Worm (Caenorhabditis elegans) whole organism, L3 larva: ENCODE data around the gene F56F11.4.
A peak's percentile ranks its signal among the peaks of the same experiment; 100 is the strongest.

ENCODE experiments used
- R02D3.7 ChIP-seq: fragments of 150-350 bp; optimal IDR thresholded peaks from 2 replicates; lab custom pipeline; 2014; ENCODE audit warnings: missing biosample characterization, missing genetic modification characterization
- ZK546.5 ChIP-seq: sonication (generic microtip); optimal IDR thresholded peaks from 2 replicates; lab custom pipeline; 2017; ENCODE audit warnings: missing biosample characterization, missing genetic modification characterization
- aly-2 ChIP-seq: fragments of 150-350 bp; optimal IDR thresholded peaks from 2 replicates; lab custom pipeline; 2014; ENCODE audit warnings: missing biosample characterization, missing genetic modification characterization
- ama-1 ChIP-seq: fragments of 150-350 bp; optimal IDR thresholded peaks from 2 replicates; lab custom pipeline; 2018
- ceh-16 ChIP-seq: sonication (generic microtip); optimal IDR thresholded peaks from 2 replicates; lab custom pipeline; 2017; ENCODE audit warnings: missing biosample characterization, missing genetic modification characterization
- ceh-28 ChIP-seq: fragments of 150-350 bp; optimal IDR thresholded peaks from 2 replicates; lab custom pipeline; 2014; ENCODE audit warnings: missing biosample characterization, missing genetic modification reagents, missing genetic modification characterization
- ceh-82 ChIP-seq: fragments of 150-350 bp; optimal IDR thresholded peaks from 2 replicates; lab custom pipeline; 2014; ENCODE audit warnings: missing biosample characterization, missing genetic modification characterization
- ceh-9 ChIP-seq: sonication (generic microtip); optimal IDR thresholded peaks from 2 replicates; lab custom pipeline; 2018; ENCODE audit warnings: missing biosample characterization, missing genetic modification characterization
- daf-12 ChIP-seq: fragments of 150-350 bp; optimal IDR thresholded peaks from 2 replicates; lab custom pipeline; 2014; ENCODE audit warnings: missing biosample characterization, missing genetic modification reagents, missing genetic modification characterization
- egl-27 ChIP-seq: sonication (generic microtip); optimal IDR thresholded peaks from 4 replicates; lab custom pipeline; 2017; ENCODE audit warnings: missing biosample characterization, missing genetic modification reagents, missing genetic modification characterization
- egl-5 ChIP-seq: fragments of 150-350 bp; optimal IDR thresholded peaks from 2 replicates; lab custom pipeline; 2017; ENCODE audit warnings: missing biosample characterization, missing genetic modification reagents, missing genetic modification characterization, inconsistent platforms
- elt-1 ChIP-seq: fragments of 150-350 bp; optimal IDR thresholded peaks from 2 replicates; lab custom pipeline; 2014; ENCODE audit warnings: missing biosample characterization, missing genetic modification characterization
- elt-2 ChIP-seq: sonication (generic microtip); optimal IDR thresholded peaks from 2 replicates; lab custom pipeline; 2016; ENCODE audit warnings: missing genetic modification reagents, mild to moderate bottlenecking, missing genetic modification characterization, missing compliant biosample characterization
- elt-3 ChIP-seq, 3 experiments: fragments of 150-350 bp in 1 of 3; sonication (generic microtip) in 2 of 3; optimal IDR thresholded peaks; 2 replicates in 2 of 3; 4 replicates in 1 of 3; lab custom pipeline; 2014 to 2017; ENCODE audit warnings: missing biosample characterization in 3 of 3, missing genetic modification characterization in 3 of 3
- eor-1 ChIP-seq, 2 experiments: fragments of 150-350 bp; optimal IDR thresholded peaks; 2 replicates each; lab custom pipeline; 2014 to 2018; ENCODE audit warnings: missing biosample characterization in 2 of 2, missing genetic modification characterization in 2 of 2
- fkh-10 ChIP-seq: sonication (generic microtip); optimal IDR thresholded peaks from 2 replicates; lab custom pipeline; 2017; ENCODE audit warnings: missing biosample characterization, missing genetic modification reagents, missing genetic modification characterization
- fkh-2 ChIP-seq: fragments of 150-350 bp; optimal IDR thresholded peaks from 2 replicates; lab custom pipeline; 2014; ENCODE audit warnings: missing biosample characterization, missing genetic modification reagents, missing genetic modification characterization
- fos-1 ChIP-seq: fragments of 150-350 bp; optimal IDR thresholded peaks from 2 replicates; lab custom pipeline; 2014; ENCODE audit warnings: missing biosample characterization, missing genetic modification characterization
- hmg-11 ChIP-seq: sonication (generic microtip); optimal IDR thresholded peaks from 2 replicates; lab custom pipeline; 2016; ENCODE audit warnings: missing genetic modification characterization, missing compliant biosample characterization
- jun-1 ChIP-seq: fragments of 150-350 bp; optimal IDR thresholded peaks from 2 replicates; lab custom pipeline; 2014; ENCODE audit warnings: missing biosample characterization, missing genetic modification reagents, missing genetic modification characterization
- lin-15B ChIP-seq: fragments of 150-350 bp; optimal IDR thresholded peaks from 2 replicates; lab custom pipeline; 2014; ENCODE audit warnings: missing biosample characterization, missing genetic modification characterization
- lin-39 ChIP-seq: fragments of 150-350 bp; optimal IDR thresholded peaks from 2 replicates; lab custom pipeline; 2018; ENCODE audit warnings: missing biosample characterization, missing genetic modification reagents, missing genetic modification characterization
- lsy-12 ChIP-seq: sonication (generic microtip); optimal IDR thresholded peaks from 2 replicates; lab custom pipeline; 2016; ENCODE audit warnings: mild to moderate bottlenecking, missing genetic modification characterization, missing compliant biosample characterization
- mdl-1 ChIP-seq: fragments of 150-350 bp; optimal IDR thresholded peaks from 2 replicates; lab custom pipeline; 2014; ENCODE audit warnings: missing biosample characterization, missing genetic modification characterization
- mml-1 ChIP-seq: fragments of 150-350 bp; sonication (generic microtip); optimal IDR thresholded peaks from 3 replicates; lab custom pipeline; 2014; ENCODE audit warnings: missing biosample characterization, missing genetic modification characterization
- nfya-1 ChIP-seq: sonication (generic microtip); optimal IDR thresholded peaks from 2 replicates; lab custom pipeline; 2017; ENCODE audit warnings: missing genetic modification characterization, mild to moderate bottlenecking, missing compliant biosample characterization, antibody characterized with exemption, moderate library complexity; ENCODE audit not compliant: insufficient read depth
- nhr-11 ChIP-seq: fragments of 150-350 bp; optimal IDR thresholded peaks from 2 replicates; lab custom pipeline; 2014; ENCODE audit warnings: missing biosample characterization, missing genetic modification characterization
- nhr-12 ChIP-seq: fragments of 150-350 bp; optimal IDR thresholded peaks from 2 replicates; lab custom pipeline; 2014; ENCODE audit warnings: missing biosample characterization, missing genetic modification characterization
- nhr-23 ChIP-seq: fragments of 150-350 bp; optimal IDR thresholded peaks from 2 replicates; lab custom pipeline; 2014; ENCODE audit warnings: missing biosample characterization, missing genetic modification reagents, missing genetic modification characterization
- nhr-237 ChIP-seq: fragments of 150-350 bp; optimal IDR thresholded peaks from 2 replicates; lab custom pipeline; 2014; ENCODE audit warnings: missing biosample characterization, missing genetic modification characterization
- nhr-25 ChIP-seq: sonication (generic microtip); optimal IDR thresholded peaks from 2 replicates; lab custom pipeline; 2017; ENCODE audit warnings: missing biosample characterization, missing genetic modification characterization
- nhr-28 ChIP-seq: fragments of 150-350 bp; optimal IDR thresholded peaks from 2 replicates; lab custom pipeline; 2014; ENCODE audit warnings: missing biosample characterization, missing genetic modification characterization
- nhr-43 ChIP-seq: sonication (generic microtip); optimal IDR thresholded peaks from 2 replicates; lab custom pipeline; 2016; ENCODE audit warnings: mild to moderate bottlenecking, missing genetic modification characterization, missing compliant biosample characterization; ENCODE audit not compliant: poor library complexity, severe bottlenecking
- nhr-67 ChIP-seq: fragments of 150-350 bp; optimal IDR thresholded peaks from 2 replicates; lab custom pipeline; 2014; ENCODE audit warnings: missing biosample characterization, missing genetic modification characterization
- nhr-76 ChIP-seq: fragments of 150-350 bp; sonication (generic microtip); optimal IDR thresholded peaks from 5 replicates; lab custom pipeline; 2014; ENCODE audit warnings: missing biosample characterization, missing genetic modification characterization
- nhr-77 ChIP-seq: fragments of 150-350 bp; optimal IDR thresholded peaks from 2 replicates; lab custom pipeline; 2014; ENCODE audit warnings: missing biosample characterization, missing genetic modification characterization
- pha-4 ChIP-seq: fragments of 150-350 bp; optimal IDR thresholded peaks from 2 replicates; lab custom pipeline; 2014; ENCODE audit warnings: missing biosample characterization, missing genetic modification reagents, missing genetic modification characterization
- pqm-1 ChIP-seq: fragments of 150-350 bp; optimal IDR thresholded peaks from 2 replicates; lab custom pipeline; 2017; ENCODE audit warnings: missing biosample characterization, missing genetic modification characterization, inconsistent platforms
- sea-2 ChIP-seq: fragments of 150-350 bp; sonication (generic microtip); optimal IDR thresholded peaks from 4 replicates; lab custom pipeline; 2014; ENCODE audit warnings: missing biosample characterization, missing genetic modification reagents, missing genetic modification characterization
- skn-1 ChIP-seq: fragments of 150-350 bp; optimal IDR thresholded peaks from 2 replicates; lab custom pipeline; 2014; ENCODE audit warnings: missing biosample characterization, missing genetic modification characterization
- snpc-4 ChIP-seq: fragments of 150-350 bp; optimal IDR thresholded peaks from 2 replicates; lab custom pipeline; 2014; ENCODE audit warnings: missing biosample characterization, missing genetic modification characterization
- tbx-2 ChIP-seq: sonication (generic microtip); optimal IDR thresholded peaks from 2 replicates; lab custom pipeline; 2016; ENCODE audit warnings: mild to moderate bottlenecking, missing genetic modification characterization, missing compliant biosample characterization
- unc-39 ChIP-seq: sonication (generic microtip); optimal IDR thresholded peaks from 4 replicates; lab custom pipeline; 2017; ENCODE audit warnings: missing biosample characterization, missing genetic modification characterization
- unc-62 ChIP-seq: fragments of 150-350 bp; sonication (generic microtip); optimal IDR thresholded peaks from 4 replicates; lab custom pipeline; 2014; ENCODE audit warnings: missing biosample characterization, missing genetic modification reagents, missing genetic modification characterization
- zag-1 ChIP-seq: fragments of 150-350 bp; optimal IDR thresholded peaks from 2 replicates; lab custom pipeline; 2014; ENCODE audit warnings: missing biosample characterization, missing genetic modification characterization
- ztf-11 ChIP-seq: fragments of 150-350 bp; optimal IDR thresholded peaks from 2 replicates; lab custom pipeline; 2014; ENCODE audit warnings: missing biosample characterization, missing genetic modification characterization
- ztf-4 ChIP-seq: fragments of 150-350 bp; optimal IDR thresholded peaks from 2 replicates; lab custom pipeline; 2014; ENCODE audit warnings: missing biosample characterization, missing genetic modification characterization

F56F11.4 gene

DNA sequence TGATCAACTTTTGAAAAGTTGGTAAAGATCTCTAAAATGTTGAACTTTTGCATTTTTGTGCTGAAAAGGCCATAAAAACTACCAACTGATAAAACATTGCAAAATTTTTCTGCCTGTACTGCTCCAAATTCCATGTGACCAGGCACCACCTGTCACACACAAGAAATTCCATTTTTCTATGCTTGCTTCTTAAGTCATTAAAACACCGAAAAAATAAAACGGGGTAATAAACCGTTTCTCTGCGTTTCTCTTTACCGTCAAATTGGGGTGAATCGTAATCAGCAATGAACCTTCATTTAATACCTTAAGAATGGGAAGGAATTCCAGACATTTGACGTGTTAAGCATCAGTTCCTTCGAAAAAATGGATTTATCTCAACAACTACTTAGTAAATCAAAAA lies 14.2 kb downstream of the F56F11.4 start:
- no peak for TF ChIP-seq mdl-1
- TF ChIP-seq elt-2 (tag; lab: Kevin White, UChicago), result peak; percentile 94
- TF ChIP-seq ceh-16 (tag; lab: Kevin White, UChicago), result no peak
- no peak for TF ChIP-seq lin-15B (tag; lab: Kevin White, UChicago)
- peak; percentile 37 for TF ChIP-seq pha-4
- peak; percentile 11 for TF ChIP-seq jun-1 (tag; lab: Kevin White, UChicago)
- peak; percentile 86 for TF ChIP-seq pqm-1 (tag; lab: Kevin White, UChicago)
- TF ChIP-seq nhr-237, result no peak

ce11 chrIII:2871817-2872216 lies 15.8 kb downstream of the F56F11.4 start:
- TF ChIP-seq elt-2 (tag; lab: Kevin White, UChicago) (peak; percentile 63), mml-1 (tag; lab: Kevin White, UChicago) (no peak), aly-2 (tag; lab: Kevin White, UChicago) (no peak), ceh-16 (tag; lab: Kevin White, UChicago) (no peak), mdl-1 (peak; percentile 30), nhr-25 (tag; lab: Kevin White, UChicago) (peak; percentile 95), ztf-4 (tag; lab: Kevin White, UChicago) (no peak), lin-39 (tag; lab: Kevin White, UChicago) (peak; percentile 63), zag-1 (tag; lab: Kevin White, UChicago) (no peak), unc-39 (tag; lab: Kevin White, UChicago) (no peak), lsy-12 (peak; percentile 29), elt-1 (tag; lab: Kevin White, UChicago) (peak; percentile 25), tbx-2 (peak; percentile 11), eor-1 (tag; optimal IDR thresholded peaks at IDR 0.05; lab: Kevin White, UChicago) (no peak), nhr-77 (tag; lab: Kevin White, UChicago) (no peak), nhr-237 (no peak), daf-12 (tag; lab: Kevin White, UChicago) (no peak), ama-1 (lab: Kevin White, UChicago) (no peak), egl-5 (tag; lab: Kevin White, UChicago) (peak; percentile 6), lin-15B (tag; lab: Kevin White, UChicago) (peak; percentile 7), snpc-4 (tag; lab: Kevin White, UChicago) (no peak), egl-27 (tag; lab: Kevin White, UChicago) (no peak), R02D3.7 (tag; lab: Kevin White, UChicago) (no peak), pha-4 (no peak), nhr-67 (tag; lab: Kevin White, UChicago) (no peak), ceh-9 (tag; lab: Kevin White, UChicago) (no peak), elt-3 (tag; optimal IDR thresholded peaks at IDR 0.05; lab: Kevin White, UChicago) (peak in 1 of 3 experiments; percentile 77), nfya-1 (tag; lab: Kevin White, UChicago) (peak; percentile 71), nhr-23 (tag; lab: Kevin White, UChicago) (peak; percentile 90), nhr-12 (tag; lab: Kevin White, UChicago) (no peak), skn-1 (tag; lab: Kevin White, UChicago) (peak; percentile 25), ZK546.5 (no peak), fos-1 (tag; lab: Kevin White, UChicago) (no peak), nhr-43 (peak; percentile 84), pqm-1 (tag; lab: Kevin White, UChicago) (peak; percentile 57), hmg-11 (tag; lab: Kevin White, UChicago) (peak; percentile 44), nhr-11 (tag; lab: Kevin White, UChicago) (no peak), jun-1 (tag; lab: Kevin White, UChicago) (peak; percentile 65), ceh-82 (tag; lab: Kevin White, UChicago) (no peak), ceh-28 (tag; lab: Kevin White, UChicago) (peak; percentile 62), sea-2 (GFP tag; lab: Kevin White, UChicago) (no peak), fkh-2 (tag; lab: Kevin White, UChicago) (no peak), nhr-28 (no peak), nhr-76 (tag; lab: Kevin White, UChicago) (no peak), ztf-11 (tag; lab: Kevin White, UChicago) (no peak), unc-62 (GFP tag; lab: Kevin White, UChicago) (peak; percentile 56), fkh-10 (GFP tag; lab: Kevin White, UChicago) (no peak)
